Worm (Caenorhabditis elegans): ENCODE results near the gene wdr-5.1.

The wdr-5.1 gene

DNA sequence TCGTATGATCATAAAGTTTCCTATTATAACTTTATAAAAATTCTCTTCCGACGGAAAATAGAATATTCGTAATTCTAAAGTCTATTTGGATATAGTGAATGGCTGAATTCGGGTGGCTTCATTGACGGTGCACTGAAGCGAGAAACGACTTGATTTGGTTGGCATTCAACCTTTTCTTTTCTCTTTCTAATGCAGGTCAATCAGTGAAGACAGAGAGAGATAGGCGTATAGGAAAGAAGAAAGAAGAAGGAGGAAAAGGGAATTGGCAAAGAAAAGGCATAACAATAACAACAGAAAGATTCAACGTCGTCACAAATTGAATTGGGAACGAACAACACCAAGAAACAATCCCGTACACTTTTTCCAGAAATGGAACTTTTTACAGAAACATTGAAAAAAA is 29.6 kb upstream of the wdr-5.1 start:
- TF ChIP-seq attf-5 (GFP tag; optimal IDR thresholded peaks at IDR 0.05) (no peak), nhr-27 (tag; optimal IDR thresholded peaks at IDR 0.05) (no peak), B0035.1 (tag; optimal IDR thresholded peaks at IDR 0.05) (no peak), aptf-2 (GFP tag; conservative IDR thresholded peaks at IDR 0.05) (no peak), Y79H2A.3 (GFP tag; conservative IDR thresholded peaks at IDR 0.05) (no peak), K12H6.12 (tag; optimal IDR thresholded peaks at IDR 0.05) (no peak), mes-4 (tag; optimal IDR thresholded peaks at IDR 0.05) (no peak), unc-62 (GFP tag; optimal IDR thresholded peaks at IDR 0.05) (no peak), snpc-1.3 (tag; optimal IDR thresholded peaks at IDR 0.05; ENCODE audit: insufficient read depth) (no peak), nfya-2 (GFP tag; IDR thresholded peaks at IDR 0.05) (no peak), athp-1 (tag; optimal IDR thresholded peaks at IDR 0.05) (no peak), sea-2 (GFP tag; IDR thresholded peaks at IDR 0.05) (no peak), D2030.7 (GFP tag; IDR thresholded peaks at IDR 0.05) (no peak), mcd-1 (GFP tag; IDR thresholded peaks at IDR 0.05) (no peak), mxl-1 (tag; optimal IDR thresholded peaks at IDR 0.05) (no peak), gei-17 (GFP tag; optimal IDR thresholded peaks at IDR 0.05) (no peak), Y95B8A.8 (GFP tag; IDR thresholded peaks at IDR 0.05) (no peak), pha-4 (tag; optimal IDR thresholded peaks at IDR 0.05) (no peak), pbrm-1 (GFP tag; IDR thresholded peaks at IDR 0.05) (no peak), F52B5.7 (tag; optimal IDR thresholded peaks at IDR 0.05) (no peak)

DNA sequence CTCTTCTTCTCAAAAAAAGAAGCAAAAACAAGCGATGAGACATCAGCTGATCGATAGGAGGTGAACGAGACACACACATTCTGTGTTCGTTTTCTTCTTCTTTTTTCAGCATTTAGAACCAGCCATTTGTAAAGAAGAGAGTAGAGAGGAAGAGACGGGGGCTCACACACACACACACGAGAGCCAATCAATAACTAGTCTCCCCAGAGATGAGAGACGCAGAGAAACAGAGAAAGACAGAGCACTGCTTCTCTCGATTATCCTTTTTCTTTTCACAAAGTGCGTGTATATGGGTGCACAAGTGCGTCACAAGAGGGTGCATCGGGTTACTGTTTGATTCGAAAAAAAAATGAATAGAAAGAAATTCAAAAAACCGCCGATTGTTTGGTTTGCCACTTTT is 27.7 kb upstream of the wdr-5.1 start:
- no peak for TF ChIP-seq him-1 (tag; optimal IDR thresholded peaks at IDR 0.05)
- TF ChIP-seq ztf-26 (tag; optimal IDR thresholded peaks at IDR 0.05): no peak
- no peak for TF ChIP-seq dpl-1 (GFP tag; optimal IDR thresholded peaks at IDR 0.05)
- no peak for TF ChIP-seq hrde-1 (tag; optimal IDR thresholded peaks at IDR 0.05; ENCODE audit: borderline replicate concordance)
- no peak for TF ChIP-seq mxl-1 (tag; optimal IDR thresholded peaks at IDR 0.05)
- no peak for TF ChIP-seq F22D6.2 (tag; optimal IDR thresholded peaks at IDR 0.05)
- no peak for TF ChIP-seq snpc-3.4 (tag; optimal IDR thresholded peaks at IDR 0.05)
- TF ChIP-seq ceh-100 (GFP tag; IDR thresholded peaks at IDR 0.05): no peak
- TF ChIP-seq B0019.2 (GFP tag; conservative IDR thresholded peaks at IDR 0.05): no peak
- 0 out of 2 replicates have a peak, but pooled peaks have one; percentile 23 for TF ChIP-seq K11D2.4 (GFP tag; IDR thresholded peaks at IDR 0.05)
- peak; percentile 82 for TF ChIP-seq K12H6.12 (tag; optimal IDR thresholded peaks at IDR 0.05)
- peak; percentile 70 for TF ChIP-seq lin-40 (tag; optimal IDR thresholded peaks at IDR 0.05)
- no peak for TF ChIP-seq attf-3 (GFP tag; conservative IDR thresholded peaks at IDR 0.05)
- TF ChIP-seq ekl-4 (GFP tag; IDR thresholded peaks at IDR 0.05): no peak
- TF ChIP-seq snpc-4 (GFP tag; optimal IDR thresholded peaks at IDR 0.05): no peak
- no peak for TF ChIP-seq snpc-4 (tag; optimal IDR thresholded peaks at IDR 0.05)
- TF ChIP-seq let-607 (tag; optimal IDR thresholded peaks at IDR 0.05): no peak
- 0 out of 2 replicates have a peak, but pooled peaks have one; percentile 33 for TF ChIP-seq C06A6.2 (GFP tag; conservative IDR thresholded peaks at IDR 0.05)
- TF ChIP-seq ceh-91 (GFP tag; IDR thresholded peaks at IDR 0.05): no peak
- TF ChIP-seq attf-5 (GFP tag; optimal IDR thresholded peaks at IDR 0.05): peak; percentile 25
- no peak for TF ChIP-seq Y95B8A.8 (GFP tag; IDR thresholded peaks at IDR 0.05)
- peak; percentile 66; the same call in 1 of the 2 replicates for TF ChIP-seq nfyb-1 (GFP tag; IDR thresholded peaks at IDR 0.05)
- TF ChIP-seq ceh-27 (GFP tag; optimal IDR thresholded peaks at IDR 0.05): peak; percentile 66
- TF ChIP-seq ztf-3 (GFP tag; optimal IDR thresholded peaks at IDR 0.05): no peak
- TF ChIP-seq mes-4 (tag; optimal IDR thresholded peaks at IDR 0.05): no peak
- no peak for TF ChIP-seq dpff-1 (tag; optimal IDR thresholded peaks at IDR 0.05)
- no peak for TF ChIP-seq dox-1 (GFP tag; IDR thresholded peaks at IDR 0.05)
- 0 out of 2 replicates have a peak, but pooled peaks have one; percentile 60 for TF ChIP-seq madf-3 (GFP tag; IDR thresholded peaks at IDR 0.05)
- no peak for TF ChIP-seq F10E7.11 (tag; optimal IDR thresholded peaks at IDR 0.05)
- peak in 1 of 3 experiments; percentile 59 for TF ChIP-seq lin-35 (GFP tag; optimal IDR thresholded peaks at IDR 0.05)
- no peak for TF ChIP-seq somi-1 (GFP tag; optimal IDR thresholded peaks at IDR 0.05)
- no peak for TF ChIP-seq let-526 (GFP tag; IDR thresholded peaks at IDR 0.05)
- TF ChIP-seq Y79H2A.3 (GFP tag; conservative IDR thresholded peaks at IDR 0.05): no peak
- TF ChIP-seq mel-28 (tag; optimal IDR thresholded peaks at IDR 0.05; ENCODE audit: borderline replicate concordance): no peak

Data from whole organism, young adult.